Worm (Caenorhabditis elegans) whole organism, L2 larva: ENCODE data around the gene C18H7.4.

Experiments used
- R02D3.7 ChIP-seq: fragments of 150-350 bp; optimal IDR thresholded peaks from 2 replicates; lab custom pipeline; 2014; ENCODE audit warnings: missing biosample characterization, missing genetic modification characterization
- ama-1 ChIP-seq: fragments of 150-350 bp; optimal IDR thresholded peaks from 2 replicates; lab custom pipeline; 2018; ENCODE audit warnings: inconsistent platforms
- blmp-1 ChIP-seq: sonication (generic microtip); optimal IDR thresholded peaks from 2 replicates; lab custom pipeline; 2017; ENCODE audit warnings: missing genetic modification characterization, mild to moderate bottlenecking, missing compliant biosample characterization, antibody characterized with exemption, moderate library complexity; ENCODE audit not compliant: insufficient read depth
- dmd-4 ChIP-seq: sonication (generic microtip); optimal IDR thresholded peaks from 2 replicates; lab custom pipeline; 2017; ENCODE audit warnings: missing biosample characterization, missing genetic modification characterization
- egl-27 ChIP-seq: sonication (generic microtip); optimal IDR thresholded peaks from 3 replicates; lab custom pipeline; 2017; ENCODE audit warnings: missing biosample characterization, missing genetic modification reagents, missing genetic modification characterization
- lsy-2 ChIP-seq, 2 experiments: fragments of 150-350 bp in 1 of 2; sonication (generic microtip) in 1 of 2; optimal IDR thresholded peaks; 2 replicates each; lab custom pipeline; 2014 to 2017; ENCODE audit warnings: missing biosample characterization in 2 of 2, missing genetic modification characterization in 2 of 2
- mab-5 ChIP-seq: fragments of 150-350 bp; optimal IDR thresholded peaks from 2 replicates; lab custom pipeline; 2014; ENCODE audit warnings: missing biosample characterization, missing genetic modification characterization
- nhr-10 ChIP-seq: sonication (generic microtip); optimal IDR thresholded peaks from 2 replicates; lab custom pipeline; 2017; ENCODE audit warnings: missing biosample characterization, missing genetic modification characterization
- nhr-12 ChIP-seq: fragments of 150-350 bp; optimal IDR thresholded peaks from 2 replicates; lab custom pipeline; 2014; ENCODE audit warnings: missing biosample characterization, missing genetic modification characterization
- nhr-21 ChIP-seq: fragments of 150-350 bp; optimal IDR thresholded peaks from 2 replicates; lab custom pipeline; 2014; ENCODE audit warnings: missing biosample characterization, missing genetic modification characterization
- unc-55 ChIP-seq: fragments of 150-350 bp; sonication (generic microtip); optimal IDR thresholded peaks from 3 replicates; lab custom pipeline; 2014; ENCODE audit warnings: missing biosample characterization, missing genetic modification reagents, missing genetic modification characterization
- unc-62 ChIP-seq: fragments of 150-350 bp; optimal IDR thresholded peaks from 2 replicates; lab custom pipeline; 2014; ENCODE audit warnings: missing biosample characterization, missing genetic modification reagents, missing genetic modification characterization
- zag-1 ChIP-seq: fragments of 150-350 bp; optimal IDR thresholded peaks from 2 replicates; lab custom pipeline; 2014; ENCODE audit warnings: missing biosample characterization, missing genetic modification characterization

DNA sequence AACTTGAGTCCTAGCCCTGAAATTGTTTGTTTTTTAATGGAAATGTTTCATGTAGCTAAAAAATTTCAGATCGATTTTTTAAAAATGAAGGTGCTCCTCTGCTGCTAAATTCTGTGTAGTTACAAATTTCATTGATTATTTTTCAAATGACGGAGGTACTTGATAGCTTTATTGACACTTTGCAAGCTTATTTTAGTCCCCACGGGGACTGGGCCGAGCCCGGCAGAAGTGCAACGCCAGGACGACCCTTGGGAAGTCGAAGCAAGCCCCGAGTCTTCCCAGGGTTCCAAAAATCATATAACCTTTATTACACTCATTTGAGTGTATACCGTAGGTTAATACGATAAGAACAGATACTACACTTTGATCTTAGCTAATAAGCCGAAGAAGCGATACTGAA, 30.7 kb downstream of the C18H7.4 start:
- no peak for TF ChIP-seq ama-1 (lab: Kevin White, UChicago)
- no peak for TF ChIP-seq mab-5
- no peak for TF ChIP-seq R02D3.7 (tag; lab: Kevin White, UChicago)
- no peak for TF ChIP-seq nhr-10 (tag; lab: Kevin White, UChicago)
- no peak for TF ChIP-seq nhr-12 (tag; lab: Kevin White, UChicago)
- no peak for TF ChIP-seq dmd-4 (tag; lab: Kevin White, UChicago)
- no peak for TF ChIP-seq egl-27
- no peak for TF ChIP-seq blmp-1 (tag; lab: Kevin White, UChicago)
- TF ChIP-seq unc-62 (GFP tag; lab: Kevin White, UChicago) = no peak
- TF ChIP-seq lsy-2 (tag; optimal IDR thresholded peaks at IDR 0.05; lab: Kevin White, UChicago) = no peak
- TF ChIP-seq nhr-21 (tag; lab: Kevin White, UChicago) = no peak
- no peak for TF ChIP-seq zag-1
- TF ChIP-seq unc-55 = no peak
